Worm (Caenorhabditis elegans): ENCODE results near the gene W02F12.4.

DNA sequence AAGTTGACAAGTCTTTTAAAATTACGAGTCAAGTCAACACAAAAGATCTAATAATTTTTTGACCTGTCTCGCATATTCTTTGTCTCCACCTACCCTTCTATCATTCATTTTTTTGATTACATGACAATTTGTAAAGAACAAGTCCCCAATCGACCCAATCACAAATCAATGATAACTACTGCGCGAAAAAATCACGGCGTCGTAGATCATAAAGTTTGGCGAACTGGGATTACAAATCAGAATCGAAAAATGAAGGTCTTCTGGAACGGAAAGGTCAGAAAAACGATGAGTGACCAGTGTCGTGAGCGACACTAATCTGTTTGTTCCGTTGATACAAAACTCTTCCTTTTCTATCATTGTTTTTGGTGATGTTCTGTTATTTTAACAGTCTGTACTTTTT, 16.7 kb downstream of the W02F12.4 start:
- TF ChIP-seq T22C8.4 (GFP tag; IDR thresholded peaks at IDR 0.05): no peak
- TF ChIP-seq tab-1 (GFP tag; IDR thresholded peaks at IDR 0.05): no peak
- TF ChIP-seq cog-1 (tag; optimal IDR thresholded peaks at IDR 0.05): no peak
- TF ChIP-seq flt-1 (GFP tag; IDR thresholded peaks at IDR 0.05): no peak
- TF ChIP-seq klf-2 (GFP tag; conservative IDR thresholded peaks at IDR 0.05): no peak

Data from whole organism, midembryonic.